Worm (Caenorhabditis elegans) whole organism, young adult: ENCODE measurements around the gene T07C12.10.

Source experiments
- B0019.2 ChIP-seq: fragments of 200-800 bp; sonication (Bioruptor generic); conservative IDR thresholded peaks from 2 replicates; pipeline ENCODE4 v1.3.6; 2022; ENCODE audit warnings: missing genetic modification reagents, missing genetic modification characterization, missing compliant biosample characterization
- B0035.1 ChIP-seq: sonication (generic microtip); optimal IDR thresholded peaks from 2 replicates; lab custom pipeline; 2016; ENCODE audit warnings: missing genetic modification characterization, mild to moderate bottlenecking, missing compliant biosample characterization, missing genotype, missing genetic modification reagents
- B0261.1 ChIP-seq: sonication (generic microtip); optimal IDR thresholded peaks from 2 replicates; lab custom pipeline; 2016; ENCODE audit warnings: mild to moderate bottlenecking, missing genetic modification characterization, moderate library complexity, missing compliant biosample characterization
- F10E7.11 ChIP-seq: sonication (generic microtip); optimal IDR thresholded peaks from 2 replicates; lab custom pipeline; 2017; ENCODE audit warnings: mild to moderate bottlenecking, missing genetic modification characterization, moderate library complexity, missing compliant biosample characterization
- F23B12.7 ChIP-seq: sonication (generic microtip); optimal IDR thresholded peaks from 2 replicates; lab custom pipeline; 2017; ENCODE audit warnings: missing genetic modification characterization, mild to moderate bottlenecking, missing compliant biosample characterization, antibody characterized with exemption, moderate library complexity; ENCODE audit not compliant: insufficient read depth
- F49E8.2 ChIP-seq: sonication (generic microtip); optimal IDR thresholded peaks from 3 replicates; lab custom pipeline; 2017; ENCODE audit warnings: missing genetic modification characterization, mild to moderate bottlenecking, missing compliant biosample characterization, antibody characterized with exemption, moderate library complexity; ENCODE audit not compliant: insufficient read depth
- F57A8.1 ChIP-seq: fragments of 200-800 bp; sonication (Bioruptor generic); optimal IDR thresholded peaks from 2 replicates; lab custom pipeline; 2018; ENCODE audit warnings: mild to moderate bottlenecking, missing genetic modification characterization, moderate library complexity, missing compliant biosample characterization
- F57C9.4 ChIP-seq: sonication (generic microtip); optimal IDR thresholded peaks from 2 replicates; lab custom pipeline; 2017; ENCODE audit warnings: mild to moderate bottlenecking, missing genetic modification characterization, missing compliant biosample characterization
- Y53G8AR.9 ChIP-seq: fragments of 200-800 bp; sonication (Bioruptor generic); conservative IDR thresholded peaks from 2 replicates; pipeline ENCODE4 v1.3.6; 2022; ENCODE audit warnings: missing genetic modification reagents, missing genetic modification characterization, missing compliant biosample characterization
- ceh-27 ChIP-seq: fragments of 200-800 bp; sonication (Bioruptor generic); optimal IDR thresholded peaks from 2 replicates; lab custom pipeline; 2018; ENCODE audit warnings: mild to moderate bottlenecking, missing genetic modification characterization, moderate library complexity, missing compliant biosample characterization
- die-1 ChIP-seq: sonication (generic microtip); optimal IDR thresholded peaks from 2 replicates; lab custom pipeline; 2016; ENCODE audit warnings: missing genotype, mild to moderate bottlenecking, missing genetic modification characterization, missing compliant biosample characterization
- efl-1 ChIP-seq: fragments of 150-350 bp; optimal IDR thresholded peaks from 2 replicates; lab custom pipeline; 2014; ENCODE audit warnings: missing biosample characterization, missing genetic modification reagents, missing genetic modification characterization
- hlh-26 ChIP-seq: fragments of 200-800 bp; sonication (Bioruptor generic); conservative IDR thresholded peaks from 2 replicates; pipeline ENCODE4 v1.3.6; 2022; ENCODE audit warnings: missing genetic modification reagents, missing genetic modification characterization, missing compliant biosample characterization
- lag-1 ChIP-seq: fragments of 200-800 bp; sonication (Bioruptor generic); IDR thresholded peaks from 2 replicates; pipeline ENCODE4 v1.3.6; 2022; ENCODE audit warnings: missing genetic modification reagents, missing genetic modification characterization, missing compliant biosample characterization
- let-607 ChIP-seq, 2 experiments: fragments of 200-800 bp in 1 of 2; sonication (Bioruptor generic) in 1 of 2; sonication (generic microtip) in 1 of 2; optimal IDR thresholded peaks; 2 replicates each; lab custom pipeline; 2016 to 2018; ENCODE audit warnings: mild to moderate bottlenecking in 2 of 2, missing compliant biosample characterization in 2 of 2, missing genetic modification characterization in 2 of 2, moderate library complexity in 2 of 2, missing genotype in 1 of 2
- lin-54 ChIP-seq: fragments of 200-800 bp; sonication (Bioruptor generic); optimal IDR thresholded peaks from 2 replicates; lab custom pipeline; 2018; ENCODE audit warnings: mild to moderate bottlenecking, missing genetic modification characterization, missing compliant biosample characterization
- madf-10 ChIP-seq: sonication (generic microtip); optimal IDR thresholded peaks from 2 replicates; lab custom pipeline; 2016; ENCODE audit warnings: mild to moderate bottlenecking, missing genetic modification characterization, missing compliant biosample characterization
- madf-3 ChIP-seq: fragments of 200-800 bp; sonication (Bioruptor generic); IDR thresholded peaks from 2 replicates; pipeline ENCODE4 v1.3.6; 2022; ENCODE audit warnings: missing genetic modification reagents, missing genetic modification characterization, missing compliant biosample characterization
- mel-28 ChIP-seq: sonication (generic microtip); optimal IDR thresholded peaks from 2 replicates; lab custom pipeline; 2016; ENCODE audit warnings: borderline replicate concordance, mild to moderate bottlenecking, missing genetic modification characterization, missing compliant biosample characterization
- nfya-1 ChIP-seq: sonication (generic microtip); optimal IDR thresholded peaks from 2 replicates; lab custom pipeline; 2017; ENCODE audit warnings: antibody characterized with exemption, missing compliant biosample characterization, missing genetic modification characterization, borderline replicate concordance; ENCODE audit not compliant: insufficient read depth
- nfya-2 ChIP-seq: fragments of 200-800 bp; sonication (Bioruptor generic); IDR thresholded peaks from 2 replicates; pipeline ENCODE4 v1.3.6; 2022; ENCODE audit warnings: missing genetic modification reagents, missing genetic modification characterization, missing compliant biosample characterization
- nhr-120 ChIP-seq: fragments of 200-800 bp; sonication (Bioruptor generic); IDR thresholded peaks from 2 replicates; pipeline ENCODE4 v1.3.6; 2022; ENCODE audit warnings: missing genetic modification characterization, missing compliant biosample characterization
- nhr-80 ChIP-seq: sonication (generic microtip); optimal IDR thresholded peaks from 2 replicates; lab custom pipeline; 2016; ENCODE audit warnings: missing genetic modification characterization, missing compliant biosample characterization
- pbrm-1 ChIP-seq: fragments of 200-800 bp; sonication (Bioruptor generic); IDR thresholded peaks from 2 replicates; pipeline ENCODE4 v1.3.6; 2022; ENCODE audit warnings: missing genetic modification reagents, missing genetic modification characterization, missing compliant biosample characterization
- pha-4 ChIP-seq: fragments of 150-350 bp; sonication (generic microtip); optimal IDR thresholded peaks from 2 replicates; lab custom pipeline; 2014; ENCODE audit warnings: missing biosample characterization, missing genetic modification reagents, missing genetic modification characterization
- rec-8 ChIP-seq, 2 experiments: sonication (generic microtip); optimal IDR thresholded peaks; 2 replicates each; lab custom pipeline; 2016; ENCODE audit warnings: mild to moderate bottlenecking in 2 of 2, missing genetic modification characterization in 2 of 2, missing genetic modification reagents in 2 of 2, missing genotype in 2 of 2, missing biosample characterization in 1 of 2, missing compliant biosample characterization in 1 of 2, moderate library complexity in 1 of 2
- repo-1 ChIP-seq: sonication (generic microtip); optimal IDR thresholded peaks from 2 replicates; lab custom pipeline; 2017; ENCODE audit warnings: mild to moderate bottlenecking, missing genetic modification characterization, missing compliant biosample characterization
- rpc-1 ChIP-seq, 2 experiments: fragments of 150-350 bp in 1 of 2; sonication (generic microtip) in 1 of 2; optimal IDR thresholded peaks; 2 replicates each; lab custom pipeline; 2014 to 2018; ENCODE audit warnings: missing biosample characterization in 1 of 2, missing genetic modification characterization in 1 of 2, missing genetic modification reagents in 1 of 2, missing genotype in 1 of 2
- sdz-38 ChIP-seq: sonication (generic microtip); optimal IDR thresholded peaks from 2 replicates; lab custom pipeline; 2016; ENCODE audit warnings: missing genotype, missing genetic modification characterization, missing compliant biosample characterization
- sea-2 ChIP-seq: fragments of 200-800 bp; sonication (Bioruptor generic); IDR thresholded peaks from 2 replicates; pipeline ENCODE4 v1.3.6; 2022; ENCODE audit warnings: missing genetic modification characterization, missing compliant biosample characterization
- tbx-9 ChIP-seq: sonication (generic microtip); optimal IDR thresholded peaks from 2 replicates; lab custom pipeline; 2016; ENCODE audit warnings: borderline replicate concordance, missing genetic modification characterization, inconsistent platforms, missing compliant biosample characterization
- tlf-1 ChIP-seq: fragments of 200-800 bp; sonication (Bioruptor generic); optimal IDR thresholded peaks from 2 replicates; lab custom pipeline; 2018; ENCODE audit warnings: mild to moderate bottlenecking, missing genetic modification characterization, missing compliant biosample characterization
- unc-130 ChIP-seq: sonication (generic microtip); optimal IDR thresholded peaks from 2 replicates; lab custom pipeline; 2016; ENCODE audit warnings: missing genetic modification reagents, missing genetic modification characterization, missing compliant biosample characterization
- ztf-25 ChIP-seq: fragments of 200-800 bp; sonication (Bioruptor generic); IDR thresholded peaks from 2 replicates; pipeline ENCODE4 v1.3.6; 2022; ENCODE audit warnings: missing genetic modification reagents, missing genetic modification characterization, missing compliant biosample characterization
- ztf-3 ChIP-seq: fragments of 200-800 bp; sonication (Bioruptor generic); optimal IDR thresholded peaks from 2 replicates; lab custom pipeline; 2018; ENCODE audit warnings: mild to moderate bottlenecking, missing genetic modification characterization, missing compliant biosample characterization
- ztf-6 ChIP-seq: fragments of 200-800 bp; sonication (Bioruptor generic); IDR thresholded peaks from 2 replicates; pipeline ENCODE4 v1.3.6; 2022; ENCODE audit warnings: missing genetic modification reagents, missing genetic modification characterization, missing compliant biosample characterization

The T07C12.10 gene

DNA sequence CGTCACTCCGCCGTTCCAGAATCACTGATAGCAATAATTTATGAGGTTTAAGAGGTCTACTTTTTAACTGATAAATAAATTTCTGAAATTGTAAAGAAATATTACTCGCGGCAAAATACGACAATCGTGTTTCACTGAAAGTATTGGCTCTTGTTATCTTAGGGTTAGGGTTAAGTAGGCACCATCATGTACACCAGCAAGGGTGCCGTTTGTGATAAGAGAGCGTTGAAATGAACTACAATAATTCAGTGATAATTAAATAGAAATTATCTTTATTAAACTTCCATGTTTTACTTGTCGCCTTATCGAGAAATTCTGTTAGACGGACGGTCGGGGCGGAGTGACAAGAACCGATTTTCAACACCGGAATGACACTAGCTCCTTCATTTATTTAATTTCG, 34.6 kb downstream of the T07C12.10 start:
- TF ChIP-seq B0019.2 (GFP tag; lab: Robert Waterston, UW), result no peak
- peak; percentile 87 for TF ChIP-seq nhr-80
- TF ChIP-seq ceh-27, result no peak
- peak in 1 of 2 experiments; percentile 6 for TF ChIP-seq let-607 (tag; optimal IDR thresholded peaks at IDR 0.05; lab: Kevin White, UChicago)
- TF ChIP-seq madf-10 (tag; lab: Kevin White, UChicago), result no peak
- TF ChIP-seq nfya-2, result no peak
- TF ChIP-seq B0261.1 (tag; lab: Kevin White, UChicago), result no peak
- TF ChIP-seq hlh-26, result no peak
- no peak for TF ChIP-seq tbx-9 (tag; lab: Kevin White, UChicago)

- no peak for TF ChIP-seq mel-28 (tag; lab: Kevin White, UChicago)
- TF ChIP-seq lag-1 (GFP tag; lab: Robert Waterston, UW), result no peak
- TF ChIP-seq lin-54 (GFP tag; lab: Kevin White, UChicago), result no peak
- no peak for TF ChIP-seq sea-2 (GFP tag; lab: Robert Waterston, UW)
- no peak for TF ChIP-seq Y53G8AR.9 (GFP tag; lab: Robert Waterston, UW)
- no peak for TF ChIP-seq sdz-38 (tag; lab: Kevin White, UChicago)
- no peak for TF ChIP-seq F23B12.7 (tag; lab: Kevin White, UChicago)
- no peak for TF ChIP-seq unc-130 (GFP tag; lab: Kevin White, UChicago)
- TF ChIP-seq nfya-1 (tag; lab: Kevin White, UChicago), result no peak
- no peak for TF ChIP-seq madf-3
- no peak for TF ChIP-seq B0035.1
- no peak for TF ChIP-seq F49E8.2 (tag; lab: Kevin White, UChicago)
Observed at ce11 chrV:9924389-9924788, 35.9 kb downstream of the T07C12.10 start.

ce11 chrV:9922481-9922880, 37.8 kb downstream of the T07C12.10 start, which contains the start of gene C50H2.7:
Gene C50H2.7 (plus strand): TSS chrV:9922781.
- TF ChIP-seq pha-4 (no peak), efl-1 (GFP tag; lab: Kevin White, UChicago) (no peak)

DNA sequence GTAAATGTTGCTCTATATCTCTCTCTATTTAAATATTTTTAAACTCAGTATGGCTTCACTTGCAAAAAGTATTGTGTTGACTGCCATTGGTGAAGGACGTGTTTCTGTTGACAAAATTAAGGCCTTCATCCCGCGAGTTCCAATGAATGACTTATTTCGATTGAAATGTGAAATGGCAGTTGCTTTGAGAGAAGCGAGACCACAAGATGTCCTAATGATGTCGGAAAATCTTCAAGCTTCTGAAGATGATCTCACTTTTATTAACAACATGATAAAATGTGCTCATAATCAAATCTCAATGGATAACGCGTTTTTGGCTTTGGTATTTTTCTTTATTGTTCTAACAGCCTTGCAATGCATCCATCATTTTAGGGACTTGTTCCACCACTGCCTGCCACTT, 39.0 kb downstream of the T07C12.10 start, which contains the start of gene ceh-75:
Gene ceh-75 (plus strand): TSS at position 50 of the 400 bp plus-strand sequence.
- TF ChIP-seq mel-28 (tag; lab: Kevin White, UChicago) (no peak), efl-1 (GFP tag; lab: Kevin White, UChicago) (no peak), die-1 (tag; lab: Kevin White, UChicago) (no peak), F57A8.1 (GFP tag; lab: Kevin White, UChicago) (no peak), repo-1 (tag; lab: Kevin White, UChicago) (no peak), nhr-120 (GFP tag; lab: Robert Waterston, UW) (no peak), F10E7.11 (tag; lab: Kevin White, UChicago) (no peak), ztf-3 (GFP tag; lab: Kevin White, UChicago) (no peak), tlf-1 (GFP tag; lab: Kevin White, UChicago) (no peak), rec-8 (tag; optimal IDR thresholded peaks at IDR 0.05; lab: Kevin White, UChicago) (no peak)

ce11 chrV:9918410-9918809, 41.9 kb downstream of the T07C12.10 start, which contains the start of gene C50H2.5:
Gene C50H2.5 (plus strand): TSS chrV:9918710.
- TF ChIP-seq rec-8 (tag; optimal IDR thresholded peaks at IDR 0.05; lab: Kevin White, UChicago), result no peak
- no peak for TF ChIP-seq ztf-6
- TF ChIP-seq rpc-1 (optimal IDR thresholded peaks at IDR 0.05; lab: Kevin White, UChicago), result no peak
- TF ChIP-seq rpc-1 (tag; optimal IDR thresholded peaks at IDR 0.05; lab: Kevin White, UChicago), result no peak
- TF ChIP-seq F57A8.1 (GFP tag; lab: Kevin White, UChicago), result no peak
- no peak for TF ChIP-seq ztf-25 (GFP tag; lab: Robert Waterston, UW)
- no peak for TF ChIP-seq F57C9.4 (tag; lab: Kevin White, UChicago)
- no peak for TF ChIP-seq pbrm-1 (GFP tag; lab: Robert Waterston, UW)
